Worm (Caenorhabditis elegans) whole organism, L4/young adult: Measurements from ENCODE around the gene srz-42.

Source experiments
- dao-5 ChIP-seq: sonication (generic microtip); optimal IDR thresholded peaks from 2 replicates; lab custom pipeline; 2016; ENCODE audit warnings: missing genotype, missing genetic modification characterization, moderate library complexity, missing compliant biosample characterization
- him-1 ChIP-seq: sonication (generic microtip); optimal IDR thresholded peaks from 2 replicates; lab custom pipeline; 2016; ENCODE audit warnings: missing genotype, missing genetic modification reagents, missing genetic modification characterization, missing compliant biosample characterization

DNA sequence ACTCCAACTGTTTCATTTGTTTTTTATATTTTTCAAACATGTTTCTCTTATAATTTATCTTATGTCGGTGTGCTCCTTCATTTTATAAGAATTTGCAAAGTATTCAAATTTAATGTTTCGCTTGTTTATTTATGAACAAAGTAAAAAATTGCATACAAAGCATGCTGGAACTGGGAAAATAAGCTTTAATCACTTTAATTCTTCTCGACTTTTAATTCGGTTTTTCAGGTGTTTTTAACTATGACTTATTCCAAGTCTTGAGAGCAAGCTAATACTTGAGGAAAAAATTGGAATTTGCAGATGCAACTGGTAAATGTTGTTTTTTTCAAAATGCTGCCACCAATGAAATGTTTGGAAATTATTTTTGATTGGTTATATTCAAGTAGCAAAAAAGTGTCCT is 2.6 kb downstream of the srz-42 start, which contains the start of gene srz-59:
- TF ChIP-seq dao-5 (tag; lab: Kevin White, UChicago) (no peak), him-1 (tag; lab: Kevin White, UChicago) (no peak)
